Fruit fly (Drosophila melanogaster) whole organism, embryonic: ENCODE data around the gene Tsf1.

ENCODE experiments used
- Antp ChIP-seq: fragments of 200-800 bp; sonication (Bioruptor generic); optimal IDR thresholded peaks from 3 replicates; lab custom pipeline; 2016; ENCODE audit warnings: missing biosample characterization, missing genetic modification characterization
- Bgb ChIP-seq: fragments of 200-800 bp; sonication (Bioruptor generic); IDR thresholded peaks from 2 replicates; pipeline ENCODE4 v1.3.6; 2022; ENCODE audit warnings: missing biosample characterization, missing genetic modification characterization; ENCODE audit not compliant: partially characterized antibody
- Bteb2 ChIP-seq: fragments of 200-800 bp; sonication (Bioruptor generic); optimal IDR thresholded peaks from 2 replicates; lab custom pipeline; 2016; ENCODE audit warnings: missing biosample characterization, missing genetic modification characterization
- CG12744 ChIP-seq: fragments of 200-800 bp; sonication (Bioruptor generic); optimal IDR thresholded peaks from 2 replicates; lab custom pipeline; 2016; ENCODE audit warnings: missing biosample characterization, missing genetic modification characterization
- CG14050 ChIP-seq: fragments of 200-800 bp; sonication (Bioruptor generic); IDR thresholded peaks from 3 replicates; pipeline ENCODE4 v1.3.6; 2022; ENCODE audit warnings: missing biosample characterization, missing genetic modification characterization
- CG15601 ChIP-seq: fragments of 200-800 bp; sonication (Bioruptor generic); optimal IDR thresholded peaks from 3 replicates; lab custom pipeline; 2019; ENCODE audit warnings: missing biosample characterization, mild to moderate bottlenecking, missing genetic modification characterization, moderate library complexity
- CG17829 ChIP-seq: fragments of 200-800 bp; optimal IDR thresholded peaks from 2 replicates; lab custom pipeline; 2019; ENCODE audit warnings: missing biosample characterization, mild to moderate bottlenecking, missing genetic modification characterization, moderate library complexity
- CG1792 ChIP-seq: fragments of 200-800 bp; sonication (Bioruptor generic); optimal IDR thresholded peaks from 2 replicates; lab custom pipeline; 2016; ENCODE audit warnings: missing biosample characterization, missing genetic modification characterization
- CG2116 ChIP-seq: fragments of 200-800 bp; sonication (Bioruptor generic); optimal IDR thresholded peaks from 3 replicates; lab custom pipeline; 2018; ENCODE audit warnings: missing biosample characterization, mild to moderate bottlenecking, missing genetic modification characterization
- CG2889 ChIP-seq: fragments of 200-800 bp; sonication (Bioruptor generic); IDR thresholded peaks from 3 replicates; pipeline ENCODE4 v1.3.6; 2022; ENCODE audit warnings: missing biosample characterization, missing genetic modification characterization
- CG3065 ChIP-seq: fragments of 200-800 bp; sonication (Bioruptor generic); optimal IDR thresholded peaks from 2 replicates; lab custom pipeline; 2016; ENCODE audit warnings: missing biosample characterization, missing genetic modification characterization
- CG31365 ChIP-seq: fragments of 200-800 bp; sonication (Bioruptor generic); optimal IDR thresholded peaks from 2 replicates; lab custom pipeline; 2018; ENCODE audit warnings: missing biosample characterization, mild to moderate bottlenecking, missing genetic modification characterization
- CG32772 ChIP-seq: fragments of 200-800 bp; sonication (Bioruptor generic); IDR thresholded peaks from 2 replicates; pipeline ENCODE4 v1.3.6; 2022; ENCODE audit warnings: missing biosample characterization, missing genetic modification characterization
- CG3838 ChIP-seq: fragments of 200-800 bp; sonication (Bioruptor generic); optimal IDR thresholded peaks from 3 replicates; lab custom pipeline; 2016; ENCODE audit warnings: missing biosample characterization, missing genetic modification characterization
- CG4360 ChIP-seq: fragments of 200-800 bp; sonication (Bioruptor generic); IDR thresholded peaks from 2 replicates; pipeline ENCODE4 v1.3.6; 2022; ENCODE audit warnings: missing biosample characterization, missing genetic modification characterization
- CG4707 ChIP-seq: fragments of 200-800 bp; sonication (Bioruptor generic); optimal IDR thresholded peaks from 2 replicates; lab custom pipeline; 2018; ENCODE audit warnings: missing biosample characterization, mild to moderate bottlenecking, missing genetic modification characterization, moderate library complexity
- CG6272 ChIP-seq: fragments of 200-800 bp; sonication (Bioruptor generic); IDR thresholded peaks from 2 replicates; pipeline ENCODE4 v1.3.6; 2022; ENCODE audit warnings: missing biosample characterization, missing genetic modification characterization
- CG8281 ChIP-seq: fragments of 200-800 bp; sonication (Bioruptor generic); optimal IDR thresholded peaks from 2 replicates; lab custom pipeline; 2018; ENCODE audit warnings: missing biosample characterization, mild to moderate bottlenecking, missing genetic modification characterization, moderate library complexity
- CG8478 ChIP-seq: fragments of >200 bp; optimal IDR thresholded peaks from 2 replicates; lab custom pipeline; 2018
- CG8924 ChIP-seq: fragments of 200-800 bp; optimal IDR thresholded peaks from 3 replicates; lab custom pipeline; 2019; ENCODE audit warnings: missing biosample characterization, mild to moderate bottlenecking, missing genetic modification characterization, moderate library complexity
- CG9437 ChIP-seq: fragments of 200-800 bp; sonication (Bioruptor generic); optimal IDR thresholded peaks from 2 replicates; lab custom pipeline; 2018; ENCODE audit warnings: missing biosample characterization, mild to moderate bottlenecking, missing genetic modification characterization
- CHES-1-like ChIP-seq: fragments of 200-800 bp; sonication (Bioruptor generic); optimal IDR thresholded peaks from 2 replicates; lab custom pipeline; 2016; ENCODE audit warnings: missing biosample characterization, missing genetic modification characterization
- CkIIα-i1 ChIP-seq: fragments of 200-800 bp; sonication (Bioruptor generic); IDR thresholded peaks from 2 replicates; pipeline ENCODE4 v1.3.6; 2022; ENCODE audit warnings: missing biosample characterization, missing genetic modification characterization
- Elba2 ChIP-seq: fragments of 200-800 bp; sonication (Bioruptor generic); optimal IDR thresholded peaks from 3 replicates; lab custom pipeline; 2016; ENCODE audit warnings: missing biosample characterization, missing genetic modification characterization
- GATAe ChIP-seq: fragments of 200-800 bp; sonication (Bioruptor generic); conservative IDR thresholded peaks from 2 replicates; pipeline ENCODE4 v1.3.6; 2022; ENCODE audit warnings: missing biosample characterization, missing genetic modification characterization
- HHEX ChIP-seq: fragments of 200-800 bp; sonication (Bioruptor generic); optimal IDR thresholded peaks from 3 replicates; lab custom pipeline; 2017; ENCODE audit warnings: missing biosample characterization, mild to moderate bottlenecking, missing genetic modification characterization, missing genetic modification reagents
- HmgZ ChIP-seq: fragments of 200-800 bp; sonication (Bioruptor generic); optimal IDR thresholded peaks from 2 replicates; lab custom pipeline; 2018; ENCODE audit warnings: missing biosample characterization, mild to moderate bottlenecking, missing genetic modification characterization
- Med ChIP-seq: fragments of 200-800 bp; sonication (Bioruptor generic); peaks from one replicate; lab custom pipeline; 2016; ENCODE audit warnings: missing biosample characterization, missing genetic modification characterization, mild to moderate bottlenecking, inconsistent platforms, moderate library complexity
- Mes4 ChIP-seq: fragments of 200-800 bp; sonication (Bioruptor generic); optimal IDR thresholded peaks from 2 replicates; lab custom pipeline; 2016; ENCODE audit warnings: missing biosample characterization, missing genetic modification characterization
- NC2β ChIP-seq: fragments of 200-800 bp; sonication (Bioruptor generic); optimal IDR thresholded peaks from 2 replicates; lab custom pipeline; 2016; ENCODE audit warnings: missing biosample characterization, missing genetic modification characterization
- Nf-YB ChIP-seq: fragments of 200-800 bp; sonication (Bioruptor generic); optimal IDR thresholded peaks from 3 replicates; lab custom pipeline; 2019; ENCODE audit warnings: missing biosample characterization, mild to moderate bottlenecking, missing genetic modification characterization, moderate library complexity
- Oaz ChIP-seq: fragments of 200-800 bp; sonication (Bioruptor generic); IDR thresholded peaks from 2 replicates; pipeline ENCODE4 v1.3.6; 2022; ENCODE audit warnings: missing biosample characterization, missing genetic modification characterization
- Pdp1 ChIP-seq, 2 experiments: fragments of 200-800 bp; sonication (Bioruptor generic); optimal IDR thresholded peaks; 3 replicates each; lab custom pipeline; 2016; ENCODE audit warnings: missing biosample characterization in 2 of 2, missing genetic modification characterization in 2 of 2, mild to moderate bottlenecking in 1 of 2, moderate library complexity in 1 of 2
- Side ChIP-seq: fragments of 200-800 bp; sonication (Bioruptor generic); optimal IDR thresholded peaks from 2 replicates; lab custom pipeline; 2016; ENCODE audit warnings: missing biosample characterization, missing genetic modification characterization
- Sox100B ChIP-seq: fragments of 200-800 bp; sonication (Bioruptor generic); optimal IDR thresholded peaks from 3 replicates; lab custom pipeline; 2018; ENCODE audit warnings: missing biosample characterization, mild to moderate bottlenecking, missing genetic modification characterization
- bab2 ChIP-seq: fragments of 200-800 bp; sonication (Bioruptor generic); optimal IDR thresholded peaks from 2 replicates; lab custom pipeline; 2016; ENCODE audit warnings: missing biosample characterization, missing genetic modification characterization
- dm ChIP-seq: fragments of 200-800 bp; sonication (Bioruptor generic); optimal IDR thresholded peaks from 3 replicates; lab custom pipeline; 2016; ENCODE audit warnings: missing biosample characterization, missing genetic modification characterization
- emc ChIP-seq: fragments of 200-800 bp; sonication (Bioruptor generic); optimal IDR thresholded peaks from 2 replicates; lab custom pipeline; 2016; ENCODE audit warnings: missing biosample characterization, missing genetic modification characterization
- gsb ChIP-seq: fragments of 200-800 bp; sonication (Bioruptor generic); IDR thresholded peaks from 2 replicates; pipeline ENCODE4 v1.3.6; 2022; ENCODE audit warnings: missing biosample characterization, missing genetic modification characterization
- knrl ChIP-seq: fragments of 200-800 bp; sonication (Bioruptor generic); IDR thresholded peaks from 3 replicates; pipeline ENCODE4 v1.3.6; 2022; ENCODE audit warnings: missing biosample characterization, missing genetic modification characterization; ENCODE audit not compliant: partially characterized antibody
- lab ChIP-seq: fragments of 200-800 bp; sonication (Bioruptor generic); optimal IDR thresholded peaks from 3 replicates; lab custom pipeline; 2017; ENCODE audit warnings: missing biosample characterization, missing genetic modification characterization, mild to moderate bottlenecking, moderate library complexity, missing genetic modification reagents
- mld ChIP-seq: fragments of 200-800 bp; sonication (Bioruptor generic); IDR thresholded peaks from 3 replicates; pipeline ENCODE4 v1.3.6; 2022; ENCODE audit warnings: missing biosample characterization, missing genetic modification characterization; ENCODE audit not compliant: partially characterized antibody
- oc ChIP-seq: fragments of 200-800 bp; sonication (Bioruptor generic); optimal IDR thresholded peaks from 2 replicates; lab custom pipeline; 2018; ENCODE audit warnings: missing biosample characterization, mild to moderate bottlenecking, missing genetic modification characterization, moderate library complexity
- pfk ChIP-seq: fragments of 200-800 bp; sonication (Bioruptor generic); optimal IDR thresholded peaks from 2 replicates; lab custom pipeline; 2018; ENCODE audit warnings: missing biosample characterization, mild to moderate bottlenecking, missing genetic modification characterization, moderate library complexity
- phol ChIP-seq: fragments of 200-800 bp; sonication (Bioruptor generic); optimal IDR thresholded peaks from 3 replicates; lab custom pipeline; 2018; ENCODE audit warnings: missing biosample characterization, mild to moderate bottlenecking, missing genetic modification characterization, moderate library complexity
- pnt ChIP-seq: fragments of 200-800 bp; sonication (Bioruptor generic); optimal IDR thresholded peaks from 3 replicates; lab custom pipeline; 2016; ENCODE audit warnings: missing biosample characterization, missing genetic modification characterization
- repo ChIP-seq: fragments of 200-800 bp; sonication (Bioruptor generic); optimal IDR thresholded peaks from 2 replicates; lab custom pipeline; 2016; ENCODE audit warnings: missing biosample characterization, missing genetic modification characterization
- sisA ChIP-seq: fragments of 200-800 bp; sonication (Bioruptor generic); IDR thresholded peaks from 2 replicates; pipeline ENCODE4 v1.3.6; 2022; ENCODE audit warnings: missing biosample characterization, missing genetic modification characterization
- slou ChIP-seq: fragments of 200-800 bp; sonication (Bioruptor generic); optimal IDR thresholded peaks from 3 replicates; lab custom pipeline; 2016; ENCODE audit warnings: missing biosample characterization, missing genetic modification characterization
- stc ChIP-seq: fragments of 200-800 bp; sonication (Bioruptor generic); IDR thresholded peaks from 2 replicates; pipeline ENCODE4 v1.3.6; 2022; ENCODE audit warnings: missing biosample characterization, missing genetic modification characterization
- vfl ChIP-seq: fragments of 200-800 bp; sonication (Bioruptor generic); optimal IDR thresholded peaks from 2 replicates; lab custom pipeline; 2016; ENCODE audit warnings: missing biosample characterization, missing genetic modification characterization
- vnd ChIP-seq: fragments of 200-800 bp; sonication (Bioruptor generic); IDR thresholded peaks from 3 replicates; pipeline ENCODE4 v1.3.6; 2022; ENCODE audit warnings: missing biosample characterization, missing genetic modification characterization; ENCODE audit not compliant: partially characterized antibody
- zen ChIP-seq: fragments of 200-800 bp; sonication (Bioruptor generic); optimal IDR thresholded peaks from 3 replicates; lab custom pipeline; 2018; ENCODE audit warnings: missing biosample characterization, mild to moderate bottlenecking, missing genetic modification characterization, moderate library complexity

The Tsf1 gene

dm6 chrX:18374421-18374935 is 12.4 kb upstream of the Tsf1 start (continued):
- no peak for TF ChIP-seq lab (GFP tag; lab: Kevin White, UChicago)
- TF ChIP-seq HmgZ (tag; lab: Kevin White, UChicago): peak; percentile 9
- TF ChIP-seq CG4707 (GFP tag; lab: Kevin White, UChicago): no peak
- no peak for TF ChIP-seq gsb (GFP tag; lab: Robert Waterston, UW)
- TF ChIP-seq NC2β: no peak
- peak; percentile 94 for TF ChIP-seq CG4360 (GFP tag; lab: Robert Waterston, UW)
- TF ChIP-seq CG31365 (tag; lab: Kevin White, UChicago): no peak
- TF ChIP-seq CG2116 (GFP tag; lab: Kevin White, UChicago): no peak
- TF ChIP-seq CG15601: no peak
- no peak for TF ChIP-seq bab2 (GFP tag; lab: Kevin White, UChicago)
- TF ChIP-seq repo (GFP tag; lab: Kevin White, UChicago): no peak
- peak; percentile 48 for TF ChIP-seq Med (GFP tag; lab: Kevin White, UChicago)
- peak in 1 of 2 experiments; percentile 26 for TF ChIP-seq Pdp1 (GFP tag; optimal IDR thresholded peaks at IDR 0.05; lab: Kevin White, UChicago)
- TF ChIP-seq Mes4 (GFP tag; lab: Kevin White, UChicago): no peak
- TF ChIP-seq CG1792: no peak
- no peak for TF ChIP-seq Side
- TF ChIP-seq sisA (GFP tag; lab: Robert Waterston, UW): no peak
- TF ChIP-seq Bteb2: no peak
- TF ChIP-seq vfl (GFP tag; lab: Kevin White, UChicago): no peak
- TF ChIP-seq CG8478 (lab: Kevin White, UChicago): peak; percentile 78
- TF ChIP-seq CG12744 (GFP tag; lab: Kevin White, UChicago): no peak
- TF ChIP-seq knrl (GFP tag; lab: Robert Waterston, UW): no peak
- no peak for TF ChIP-seq zen
- TF ChIP-seq CG14050 (GFP tag; lab: Robert Waterston, UW): no peak
- TF ChIP-seq emc: no peak
- TF ChIP-seq CG3838 (GFP tag; lab: Kevin White, UChicago): no peak
- no peak for TF ChIP-seq dm
- TF ChIP-seq GATAe: no peak
- no peak for TF ChIP-seq mld (GFP tag; lab: Robert Waterston, UW)
- TF ChIP-seq phol: no peak
- no peak for TF ChIP-seq CkIIα-i1 (GFP tag; lab: Robert Waterston, UW)

- TF ChIP-seq CG17829 (tag; lab: Kevin White, UChicago): no peak
- no peak for TF ChIP-seq CG2889 (GFP tag; lab: Robert Waterston, UW)
- no peak for TF ChIP-seq oc (tag; lab: Kevin White, UChicago)
- no peak for TF ChIP-seq CG3065 (GFP tag; lab: Kevin White, UChicago)
- no peak for TF ChIP-seq Oaz (GFP tag; lab: Robert Waterston, UW)
- TF ChIP-seq HHEX (GFP tag; lab: Kevin White, UChicago): no peak
- no peak for TF ChIP-seq CG32772 (GFP tag; lab: Robert Waterston, UW)
- TF ChIP-seq Sox100B (GFP tag; lab: Kevin White, UChicago): no peak
- no peak for TF ChIP-seq CG8924 (tag; lab: Kevin White, UChicago)
- no peak for TF ChIP-seq CG8281
- no peak for TF ChIP-seq Elba2 (GFP tag; lab: Kevin White, UChicago)
- TF ChIP-seq CG4360 (GFP tag; lab: Robert Waterston, UW): no peak
- TF ChIP-seq pnt (GFP tag; lab: Kevin White, UChicago): no peak
- TF ChIP-seq slou (GFP tag; lab: Kevin White, UChicago): no peak
- TF ChIP-seq CHES-1-like (GFP tag; lab: Kevin White, UChicago): no peak
- TF ChIP-seq CG9437 (GFP tag; lab: Kevin White, UChicago): no peak
- TF ChIP-seq vnd (GFP tag; lab: Robert Waterston, UW): no peak
- no peak for TF ChIP-seq pfk
- TF ChIP-seq CG6272 (GFP tag; lab: Robert Waterston, UW): no peak
- no peak for TF ChIP-seq Nf-YB
- TF ChIP-seq stc (GFP tag; lab: Robert Waterston, UW): no peak
- no peak for TF ChIP-seq Antp (GFP tag; lab: Kevin White, UChicago)
- no peak for TF ChIP-seq Bgb (GFP tag; lab: Robert Waterston, UW)
Observed at dm6 chrX:18379791-18380190, 7.1 kb upstream of the Tsf1 start, which contains the start of the genes por and CG6179. Gene por, minus strand, starts transcription at chrX:18379854. Gene CG6179, plus strand, starts transcription at chrX:18380082.
